Fruit fly (Drosophila melanogaster) whole organism, wandering third instar larva: ENCODE measurements around the gene Acsx3.

Source experiments
- Hr78 ChIP-seq: fragments of >200 bp; optimal IDR thresholded peaks from 2 replicates; lab custom pipeline; 2017; ENCODE audit warnings: missing biosample characterization, missing genetic modification characterization
- Sp1 ChIP-seq: fragments of 200-800 bp; sonication (Bioruptor generic); optimal IDR thresholded peaks from 3 replicates; lab custom pipeline; 2019; ENCODE audit warnings: missing biosample characterization, mild to moderate bottlenecking, missing genetic modification characterization, moderate library complexity
- br ChIP-seq: fragments of 200-800 bp; sonication (Bioruptor generic); optimal IDR thresholded peaks from 2 replicates; lab custom pipeline; 2016; ENCODE audit warnings: missing biosample characterization, missing genetic modification characterization
- dsf ChIP-seq: sonication (Bioruptor generic); optimal IDR thresholded peaks from 2 replicates; lab custom pipeline; 2016; ENCODE audit warnings: missing biosample characterization, missing genetic modification characterization, borderline replicate concordance
- jim ChIP-seq: fragments of 175-275, 200-325 bp; sonication (Bioruptor generic); optimal IDR thresholded peaks from 2 replicates; lab custom pipeline; 2016; ENCODE audit warnings: missing biosample characterization, mild to moderate bottlenecking, missing genetic modification characterization
- lola ChIP-seq: fragments of >200 bp; optimal IDR thresholded peaks from 2 replicates; lab custom pipeline; 2017; ENCODE audit warnings: missing biosample characterization, missing genetic modification characterization
- pan ChIP-seq: fragments of >200 bp; optimal IDR thresholded peaks from 2 replicates; lab custom pipeline; 2017
- psq ChIP-seq: fragments of 200-800 bp; sonication (Bioruptor generic); optimal IDR thresholded peaks from 3 replicates; lab custom pipeline; 2017; ENCODE audit warnings: missing biosample characterization, mild to moderate bottlenecking, missing genetic modification characterization, moderate library complexity
- sage ChIP-seq: fragments of 200-800 bp; sonication (Bioruptor generic); optimal IDR thresholded peaks from 2 replicates; lab custom pipeline; 2016; ENCODE audit warnings: missing biosample characterization, mild to moderate bottlenecking, missing genetic modification characterization

DNA sequence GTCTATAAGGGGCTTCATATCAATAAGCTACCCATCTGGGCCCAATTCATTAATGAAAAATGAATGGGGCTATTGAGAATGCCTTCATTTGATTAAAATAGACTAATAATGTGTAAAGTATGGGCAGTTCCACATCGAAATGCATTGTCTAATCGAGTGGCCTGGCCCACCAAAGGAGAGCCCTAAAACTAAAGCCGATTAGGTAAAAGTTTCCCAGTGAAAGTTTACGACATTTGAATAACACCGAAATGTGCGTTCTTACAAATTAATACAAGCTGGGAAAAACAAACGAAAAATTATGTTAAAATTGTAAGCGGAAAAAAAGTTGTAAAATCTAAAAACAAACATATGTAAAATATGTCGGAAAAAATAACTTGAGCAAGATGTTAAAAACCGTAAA, 23.9 kb downstream of the Acsx3 start:
- TF ChIP-seq jim (GFP tag; lab: Kevin White, UChicago) (no peak), br (no peak), Hr78 (no peak), Sp1 (GFP tag; lab: Kevin White, UChicago) (no peak), lola (GFP tag; lab: Kevin White, UChicago) (no peak), sage (GFP tag; lab: Kevin White, UChicago) (no peak), dsf (GFP tag; lab: Kevin White, UChicago) (no peak), pan (lab: Kevin White, UChicago) (no peak), psq (no peak)
